Fruit fly (Drosophila melanogaster) S2 (cell line): ENCODE results near the gene CG3040.

Source experiments
- CG8478 ChIP-seq: fragments of >200 bp; optimal IDR thresholded peaks from 2 replicates; lab custom pipeline; 2018
- CTCF ChIP-seq, 2 experiments: fragments of >200 bp; optimal IDR thresholded peaks; 2 replicates each; lab custom pipeline; 2018

DNA sequence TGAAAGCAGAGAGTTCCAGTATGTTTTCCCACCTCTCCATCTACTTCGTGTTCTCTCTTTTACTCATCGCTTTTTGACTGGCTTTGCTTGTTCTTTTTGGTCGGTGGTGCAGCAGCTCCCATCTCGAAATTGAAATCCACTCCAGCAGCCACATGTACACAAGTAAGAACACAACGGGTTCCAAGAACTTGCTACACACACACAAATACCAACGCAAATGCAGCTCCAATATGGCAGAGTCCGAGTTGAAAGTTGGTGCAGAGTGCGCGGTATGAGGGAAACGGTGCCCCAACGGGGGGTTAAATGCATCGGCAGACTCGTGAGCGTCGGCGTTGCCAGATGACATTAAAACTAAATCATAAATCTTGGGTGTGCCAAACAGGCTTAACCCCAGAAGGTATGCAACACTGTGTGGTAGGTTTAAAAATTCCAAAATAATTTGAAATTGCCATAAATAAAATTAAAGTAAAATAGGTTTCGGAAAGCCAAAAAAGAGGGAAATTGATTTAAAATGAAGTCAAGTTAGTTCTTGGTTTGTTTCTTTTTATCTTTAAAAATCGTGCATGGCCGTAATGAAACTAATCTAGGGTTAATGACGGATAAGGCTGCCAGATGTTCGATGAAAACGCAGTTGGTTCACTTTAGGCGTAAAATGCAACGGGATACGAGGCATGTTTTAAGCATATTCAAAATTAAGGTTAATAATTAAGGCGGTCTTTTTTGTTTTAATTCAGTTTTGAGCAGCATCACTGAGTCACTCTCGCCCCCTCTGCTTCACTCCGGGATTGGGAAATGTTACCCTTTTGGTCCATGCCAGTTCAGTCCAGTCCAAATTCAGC is 24.7 kb upstream of the CG3040 start:
- TF ChIP-seq CG8478 (lab: Kevin White, UChicago), result no peak
- no peak for TF ChIP-seq CTCF (optimal IDR thresholded peaks at IDR 0.05; lab: Kevin White, UChicago)
